Worm (Caenorhabditis elegans) whole organism, young adult: Measurements from ENCODE around the gene hmgr-1.

ENCODE experiments used
- F49E8.2 ChIP-seq: sonication (generic microtip); optimal IDR thresholded peaks from 3 replicates; lab custom pipeline; 2017; ENCODE audit warnings: missing genetic modification characterization, mild to moderate bottlenecking, missing compliant biosample characterization, antibody characterized with exemption, moderate library complexity; ENCODE audit not compliant: insufficient read depth
- Y53G8AR.9 ChIP-seq: fragments of 200-800 bp; sonication (Bioruptor generic); conservative IDR thresholded peaks from 2 replicates; pipeline ENCODE4 v1.3.6; 2022; ENCODE audit warnings: missing genetic modification reagents, missing genetic modification characterization, missing compliant biosample characterization
- Y79H2A.3 ChIP-seq: fragments of 200-800 bp; sonication (Bioruptor generic); conservative IDR thresholded peaks from 2 replicates; pipeline ENCODE4 v1.3.6; 2022; ENCODE audit warnings: missing genetic modification reagents, missing genetic modification characterization, missing compliant biosample characterization
- cebp-1 ChIP-seq, 2 experiments: fragments of 200-800 bp in 1 of 2; sonication (Bioruptor generic) in 1 of 2; sonication (generic microtip) in 1 of 2; IDR thresholded peaks in 1 of 2; optimal IDR thresholded peaks in 1 of 2; 2 replicates each; pipeline versions ENCODE4 v1.3.6 to Lab custom; 2017 to 2022; ENCODE audit warnings: missing compliant biosample characterization in 2 of 2, missing genetic modification characterization in 2 of 2, mild to moderate bottlenecking in 1 of 2, missing genetic modification reagents in 1 of 2, moderate library complexity in 1 of 2
- ceh-79 ChIP-seq: sonication (generic microtip); optimal IDR thresholded peaks from 2 replicates; lab custom pipeline; 2017; ENCODE audit warnings: mild to moderate bottlenecking, missing genetic modification characterization, missing compliant biosample characterization
- die-1 ChIP-seq: sonication (generic microtip); optimal IDR thresholded peaks from 2 replicates; lab custom pipeline; 2016; ENCODE audit warnings: missing genotype, mild to moderate bottlenecking, missing genetic modification characterization, missing compliant biosample characterization
- efl-1 ChIP-seq: fragments of 150-350 bp; optimal IDR thresholded peaks from 2 replicates; lab custom pipeline; 2014; ENCODE audit warnings: missing biosample characterization, missing genetic modification reagents, missing genetic modification characterization
- lin-40 ChIP-seq: sonication (generic microtip); optimal IDR thresholded peaks from 2 replicates; lab custom pipeline; 2016; ENCODE audit warnings: missing genetic modification characterization, mild to moderate bottlenecking, missing compliant biosample characterization, missing genotype, missing genetic modification reagents
- nfya-2 ChIP-seq: fragments of 200-800 bp; sonication (Bioruptor generic); IDR thresholded peaks from 2 replicates; pipeline ENCODE4 v1.3.6; 2022; ENCODE audit warnings: missing genetic modification reagents, missing genetic modification characterization, missing compliant biosample characterization
- unc-130 ChIP-seq: sonication (generic microtip); optimal IDR thresholded peaks from 2 replicates; lab custom pipeline; 2016; ENCODE audit warnings: missing genetic modification reagents, missing genetic modification characterization, missing compliant biosample characterization
- unc-62 ChIP-seq: fragments of 150-350 bp; optimal IDR thresholded peaks from 2 replicates; lab custom pipeline; 2014; ENCODE audit warnings: missing biosample characterization, missing genetic modification reagents, missing genetic modification characterization

DNA sequence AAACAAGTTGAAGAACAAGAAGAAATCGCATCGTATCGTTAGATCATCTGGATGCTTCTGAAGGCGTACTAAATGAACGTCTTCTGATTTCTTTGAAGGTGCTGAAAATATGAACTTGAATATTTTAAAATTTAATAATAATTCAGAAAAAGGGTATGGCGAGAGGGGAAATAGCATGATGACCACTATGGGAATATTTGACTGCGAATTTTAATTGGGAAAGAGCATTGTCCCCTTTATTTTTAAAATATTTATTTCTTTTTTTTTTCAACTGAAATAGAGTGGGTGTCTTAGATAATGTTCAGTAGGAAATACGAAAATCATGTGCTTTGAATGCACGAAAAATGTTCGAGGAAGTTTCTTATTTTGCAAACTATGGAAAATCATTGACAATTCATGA is 36.1 kb downstream of the hmgr-1 start, which contains the start of gene lgc-50:
- TF ChIP-seq unc-130 (GFP tag; lab: Kevin White, UChicago) (no peak), efl-1 (GFP tag; lab: Kevin White, UChicago) (no peak), Y53G8AR.9 (no peak), unc-62 (no peak), cebp-1 (GFP tag; IDR thresholded peaks at IDR 0.05; lab: Robert Waterston, UW) (no peak), cebp-1 (tag; optimal IDR thresholded peaks at IDR 0.05; lab: Kevin White, UChicago) (no peak), nfya-2 (GFP tag; lab: Robert Waterston, UW) (no peak), Y79H2A.3 (no peak), F49E8.2 (no peak), ceh-79 (tag; lab: Kevin White, UChicago) (no peak), die-1 (tag; lab: Kevin White, UChicago) (no peak), lin-40 (tag; lab: Kevin White, UChicago) (no peak)
